Fruit fly (Drosophila melanogaster) whole organism, adult: ENCODE results near the gene CG31493.

Source experiments
- CG11617 ChIP-seq: fragments of 200-800 bp; sonication (Bioruptor generic); optimal IDR thresholded peaks from 2 replicates; lab custom pipeline; 2017; ENCODE audit warnings: mild to moderate bottlenecking, missing biosample characterization, missing genetic modification reagents, missing genetic modification characterization
- CG1620 ChIP-seq: fragments of 200-800 bp; sonication (Bioruptor generic); optimal IDR thresholded peaks from 2 replicates; lab custom pipeline; 2016; ENCODE audit warnings: missing biosample characterization, missing genetic modification characterization
- CG5204 ChIP-seq: fragments of 200-800 bp; sonication (Bioruptor generic); optimal IDR thresholded peaks from 2 replicates; lab custom pipeline; 2016; ENCODE audit warnings: missing biosample characterization, missing genetic modification characterization
- CG7101 ChIP-seq: fragments of 200-800 bp; sonication (Bioruptor generic); optimal IDR thresholded peaks from 2 replicates; lab custom pipeline; 2018; ENCODE audit warnings: missing biosample characterization, mild to moderate bottlenecking, missing genetic modification characterization, moderate library complexity
- Clk ChIP-seq: fragments of 200-800 bp; sonication (Bioruptor generic); optimal IDR thresholded peaks from 2 replicates; lab custom pipeline; 2017; ENCODE audit warnings: missing biosample characterization, missing genetic modification characterization
- Crg-1 ChIP-seq: fragments of 200-800 bp; sonication (Bioruptor generic); optimal IDR thresholded peaks from 2 replicates; lab custom pipeline; 2016; ENCODE audit warnings: missing biosample characterization, missing genetic modification characterization
- Mnt ChIP-seq: fragments of 200-800 bp; sonication (Bioruptor generic); optimal IDR thresholded peaks from 2 replicates; lab custom pipeline; 2016; ENCODE audit warnings: missing biosample characterization, mild to moderate bottlenecking, missing genetic modification characterization
- cic ChIP-seq: fragments of 200-800 bp; sonication (Bioruptor generic); optimal IDR thresholded peaks from 2 replicates; lab custom pipeline; 2017; ENCODE audit warnings: missing biosample characterization, mild to moderate bottlenecking, missing genetic modification characterization, moderate library complexity
- cnc ChIP-seq, 2 experiments: fragments of >200 bp; optimal IDR thresholded peaks; 2 replicates each; lab custom pipeline; 2017
- pad ChIP-seq: fragments of 200-800 bp; sonication (Bioruptor generic); optimal IDR thresholded peaks from 3 replicates; lab custom pipeline; 2017; ENCODE audit warnings: missing biosample characterization, missing genetic modification characterization, mild to moderate bottlenecking, moderate library complexity, missing genetic modification reagents

dm6 chr3R:7088837-7089361 is 42.5 kb upstream of the CG31493 start:
- TF ChIP-seq CG11617, result no peak
- TF ChIP-seq Clk (GFP tag; lab: Kevin White, UChicago), result no peak
- TF ChIP-seq CG1620 (GFP tag; lab: Kevin White, UChicago), result no peak
- no peak for TF ChIP-seq CG5204 (GFP tag; lab: Kevin White, UChicago)
- no peak for TF ChIP-seq Mnt
- no peak for TF ChIP-seq pad (GFP tag; lab: Kevin White, UChicago)
- TF ChIP-seq cnc (optimal IDR thresholded peaks at IDR 0.05; lab: Kevin White, UChicago), result no peak
- no peak for TF ChIP-seq cic
- no peak for TF ChIP-seq Crg-1 (GFP tag; lab: Kevin White, UChicago)
- TF ChIP-seq CG7101 (tag; lab: Kevin White, UChicago), result no peak
